Fruit fly (Drosophila melanogaster) whole organism, adult: ENCODE measurements around the gene Cortactin.

ENCODE experiments used
- CG11617 ChIP-seq: fragments of 200-800 bp; sonication (Bioruptor generic); optimal IDR thresholded peaks from 2 replicates; lab custom pipeline; 2017; ENCODE audit warnings: mild to moderate bottlenecking, missing biosample characterization, missing genetic modification reagents, missing genetic modification characterization
- CG12768 ChIP-seq: fragments of 200-800 bp; sonication (Bioruptor generic); optimal IDR thresholded peaks from 2 replicates; lab custom pipeline; 2017; ENCODE audit warnings: missing biosample characterization, missing genetic modification characterization, mild to moderate bottlenecking, moderate library complexity, missing genetic modification reagents
- CG14711 ChIP-seq: fragments of 200-800 bp; sonication (Bioruptor generic); optimal IDR thresholded peaks from 2 replicates; lab custom pipeline; 2018; ENCODE audit warnings: missing biosample characterization, mild to moderate bottlenecking, missing genetic modification characterization, moderate library complexity
- CG1620 ChIP-seq: fragments of 200-800 bp; sonication (Bioruptor generic); optimal IDR thresholded peaks from 2 replicates; lab custom pipeline; 2016; ENCODE audit warnings: missing biosample characterization, missing genetic modification characterization
- CG33017 ChIP-seq: fragments of 200-800 bp; sonication (Bioruptor generic); optimal IDR thresholded peaks from 2 replicates; lab custom pipeline; 2018; ENCODE audit warnings: missing biosample characterization, mild to moderate bottlenecking, missing genetic modification characterization, moderate library complexity
- CG5204 ChIP-seq: fragments of 200-800 bp; sonication (Bioruptor generic); optimal IDR thresholded peaks from 2 replicates; lab custom pipeline; 2016; ENCODE audit warnings: missing biosample characterization, missing genetic modification characterization
- CG7045 ChIP-seq: fragments of 200-800 bp; sonication (Bioruptor generic); optimal IDR thresholded peaks from 2 replicates; lab custom pipeline; 2017; ENCODE audit warnings: missing biosample characterization, mild to moderate bottlenecking, missing genetic modification characterization
- CG7101 ChIP-seq: fragments of 200-800 bp; sonication (Bioruptor generic); optimal IDR thresholded peaks from 2 replicates; lab custom pipeline; 2018; ENCODE audit warnings: missing biosample characterization, mild to moderate bottlenecking, missing genetic modification characterization, moderate library complexity
- Clk ChIP-seq: fragments of 200-800 bp; sonication (Bioruptor generic); optimal IDR thresholded peaks from 2 replicates; lab custom pipeline; 2017; ENCODE audit warnings: missing biosample characterization, missing genetic modification characterization
- Crg-1 ChIP-seq: fragments of 200-800 bp; sonication (Bioruptor generic); optimal IDR thresholded peaks from 2 replicates; lab custom pipeline; 2016; ENCODE audit warnings: missing biosample characterization, missing genetic modification characterization
- Hr96 ChIP-seq: fragments of 200-800 bp; sonication (Bioruptor generic); optimal IDR thresholded peaks from 2 replicates; lab custom pipeline; 2016; ENCODE audit warnings: missing biosample characterization, missing genetic modification characterization
- Mnt ChIP-seq: fragments of 200-800 bp; sonication (Bioruptor generic); optimal IDR thresholded peaks from 2 replicates; lab custom pipeline; 2016; ENCODE audit warnings: missing biosample characterization, mild to moderate bottlenecking, missing genetic modification characterization
- bab1 ChIP-seq: fragments of 200-800 bp; sonication (Bioruptor generic); optimal IDR thresholded peaks from 3 replicates; lab custom pipeline; 2019; ENCODE audit warnings: missing biosample characterization, mild to moderate bottlenecking, missing genetic modification characterization, moderate library complexity
- cic ChIP-seq: fragments of 200-800 bp; sonication (Bioruptor generic); optimal IDR thresholded peaks from 2 replicates; lab custom pipeline; 2017; ENCODE audit warnings: missing biosample characterization, mild to moderate bottlenecking, missing genetic modification characterization, moderate library complexity
- cnc ChIP-seq, 2 experiments: fragments of >200 bp; optimal IDR thresholded peaks; 2 replicates each; lab custom pipeline; 2017
- kay ChIP-seq: fragments of 200-800 bp; sonication (Bioruptor generic); peaks from one replicate; lab custom pipeline; 2016; ENCODE audit warnings: missing biosample characterization, missing genetic modification characterization, borderline replicate concordance
- ovo ChIP-seq: fragments of 200-800 bp; sonication (Bioruptor generic); optimal IDR thresholded peaks from 2 replicates; lab custom pipeline; 2016; ENCODE audit warnings: missing biosample characterization, missing genetic modification characterization
- pad ChIP-seq: fragments of 200-800 bp; sonication (Bioruptor generic); optimal IDR thresholded peaks from 3 replicates; lab custom pipeline; 2017; ENCODE audit warnings: missing biosample characterization, missing genetic modification characterization, mild to moderate bottlenecking, moderate library complexity, missing genetic modification reagents
- tj ChIP-seq: fragments of 200-800 bp; sonication (Bioruptor generic); optimal IDR thresholded peaks from 3 replicates; lab custom pipeline; 2017; ENCODE audit warnings: missing biosample characterization, mild to moderate bottlenecking, missing genetic modification characterization, moderate library complexity
- toe ChIP-seq: fragments of 200-800 bp; sonication (Bioruptor generic); optimal IDR thresholded peaks from 2 replicates; lab custom pipeline; 2016; ENCODE audit warnings: missing biosample characterization, missing genetic modification characterization

The Cortactin gene

DNA sequence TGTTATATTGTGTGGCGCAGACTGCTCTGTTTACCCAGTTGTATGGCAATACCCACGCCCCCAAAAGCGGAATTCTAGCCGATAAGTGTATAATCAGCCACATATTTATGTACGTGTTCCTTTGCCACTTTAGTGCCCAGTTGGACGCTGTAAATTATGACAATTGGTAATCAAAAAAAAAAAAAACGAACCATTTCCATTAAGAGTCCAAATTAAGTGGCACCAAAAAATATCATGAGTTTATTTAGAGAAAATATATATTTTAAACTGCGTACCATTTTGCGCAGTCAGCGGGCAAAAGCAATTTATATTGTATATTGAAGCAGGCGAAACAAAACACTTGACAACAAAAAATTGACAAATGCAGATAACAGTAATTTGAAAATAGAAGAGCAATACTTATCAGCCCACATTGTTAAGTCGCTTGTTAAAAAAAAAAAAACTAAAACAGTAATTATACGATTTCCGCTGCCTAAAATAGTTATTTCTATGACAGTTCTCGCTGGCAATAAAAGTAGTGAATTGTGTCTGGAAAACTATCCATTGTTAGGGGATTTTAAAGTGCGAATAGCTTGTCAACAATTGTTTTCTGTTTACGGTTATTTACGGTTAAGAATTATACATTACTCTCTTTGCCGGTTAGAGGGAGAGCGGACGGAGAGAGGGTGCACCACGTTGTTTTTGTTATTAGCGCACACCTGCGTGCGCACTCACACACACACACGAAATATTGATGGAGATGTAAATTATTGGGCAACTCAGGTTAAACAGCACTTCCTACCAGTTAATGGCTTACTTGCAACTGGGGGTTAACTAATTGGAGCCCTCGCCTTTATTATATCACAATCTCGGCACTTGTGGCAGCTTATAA, 4.5 kb downstream of the Cortactin start:
- TF ChIP-seq CG7045 (GFP tag; lab: Kevin White, UChicago): no peak

DNA sequence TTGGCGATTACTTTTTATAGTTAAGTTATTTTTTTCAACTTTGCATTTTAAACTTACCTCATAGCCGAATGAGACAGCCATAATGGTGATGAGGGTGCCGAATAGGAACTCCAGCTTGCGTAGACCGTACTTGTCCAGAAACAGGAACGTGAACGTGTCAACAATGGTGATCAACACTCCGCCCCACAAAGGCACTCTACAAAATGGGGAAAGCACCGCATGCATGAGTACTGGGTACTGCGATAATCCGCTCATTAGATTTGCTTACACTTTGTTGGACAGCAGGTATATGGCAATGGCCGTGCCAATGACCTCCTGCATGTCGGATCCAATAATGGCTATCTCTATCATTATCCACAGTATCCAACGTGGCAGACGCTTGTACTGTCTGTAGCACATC, 6.8 kb downstream of the Cortactin start:
- TF ChIP-seq cnc (optimal IDR thresholded peaks at IDR 0.05; lab: Kevin White, UChicago) (no peak), CG14711 (tag; lab: Kevin White, UChicago) (no peak), toe (no peak), Crg-1 (GFP tag; lab: Kevin White, UChicago) (no peak), CG5204 (GFP tag; lab: Kevin White, UChicago) (no peak), CG12768 (no peak), cic (no peak), CG7045 (GFP tag; lab: Kevin White, UChicago) (no peak), CG11617 (no peak), Hr96 (no peak), pad (no peak), bab1 (GFP tag; lab: Kevin White, UChicago) (no peak), tj (no peak), Clk (GFP tag; lab: Kevin White, UChicago) (no peak), ovo (GFP tag; lab: Kevin White, UChicago) (no peak), CG1620 (GFP tag; lab: Kevin White, UChicago) (no peak)

DNA sequence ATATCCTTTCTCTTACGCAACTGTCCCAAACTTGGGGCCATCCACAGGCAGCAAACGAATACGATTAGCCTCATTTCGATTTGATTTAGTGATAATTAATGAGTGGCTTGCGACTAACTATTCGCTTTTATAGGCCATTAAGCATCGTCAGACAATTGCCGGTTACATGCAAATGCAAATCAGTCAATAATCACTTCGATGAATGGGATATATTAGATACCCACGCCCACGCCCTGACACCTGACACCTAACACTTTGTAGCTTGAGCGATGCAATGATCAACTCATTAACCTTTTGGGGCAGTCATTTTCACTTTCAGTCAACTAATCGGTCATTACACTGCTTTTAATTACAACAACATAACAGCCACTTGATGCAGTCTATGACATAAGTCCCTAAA, 13.4 kb downstream of the Cortactin start, which contains the start of gene Jhbp15:
TSS of gene Jhbp15 (minus strand) at position 101 of the 400 bp plus-strand sequence.
- TF ChIP-seq CG14711 (tag; lab: Kevin White, UChicago): no peak
- no peak for TF ChIP-seq CG7045 (GFP tag; lab: Kevin White, UChicago)
- TF ChIP-seq CG11617: no peak
- no peak for TF ChIP-seq Hr96
- TF ChIP-seq tj: no peak
- no peak for TF ChIP-seq Clk (GFP tag; lab: Kevin White, UChicago)
- no peak for TF ChIP-seq Mnt (GFP tag; lab: Kevin White, UChicago)
- no peak for TF ChIP-seq pad
- TF ChIP-seq CG33017 (tag; lab: Kevin White, UChicago): no peak
- no peak for TF ChIP-seq Crg-1 (GFP tag; lab: Kevin White, UChicago)

DNA sequence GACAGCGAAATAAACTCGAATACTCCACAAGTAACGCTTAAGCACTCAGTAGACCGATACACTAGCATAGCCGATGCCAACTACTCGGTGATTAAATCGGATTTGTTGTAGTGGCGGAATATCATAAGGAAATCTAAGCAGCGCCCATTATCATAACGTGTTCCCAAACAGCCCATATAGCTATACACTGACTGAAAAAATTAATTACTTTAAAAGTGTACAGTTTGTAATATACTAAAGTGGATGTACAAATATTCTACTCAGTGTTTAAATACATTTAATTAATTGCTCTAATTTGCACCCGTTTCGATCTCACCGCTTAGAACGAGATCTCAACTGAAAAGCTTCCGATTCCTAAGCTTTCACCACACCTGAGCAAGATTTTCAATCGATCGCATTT, 15.5 kb downstream of the Cortactin start, which contains the start of gene CG7079:
TSS of gene CG7079 (minus strand) at position 101 of the 400 bp plus-strand sequence.
- TF ChIP-seq CG11617 (no peak), toe (no peak), ovo (GFP tag; lab: Kevin White, UChicago) (no peak), cic (no peak), tj (no peak), bab1 (GFP tag; lab: Kevin White, UChicago) (no peak), CG33017 (tag; lab: Kevin White, UChicago) (no peak), CG5204 (GFP tag; lab: Kevin White, UChicago) (no peak), Crg-1 (GFP tag; lab: Kevin White, UChicago) (no peak), cnc (optimal IDR thresholded peaks at IDR 0.05; lab: Kevin White, UChicago) (no peak), kay (GFP tag; lab: Kevin White, UChicago) (no peak), Clk (GFP tag; lab: Kevin White, UChicago) (no peak), CG1620 (GFP tag; lab: Kevin White, UChicago) (no peak), CG7045 (GFP tag; lab: Kevin White, UChicago) (no peak), pad (no peak), CG12768 (no peak), Hr96 (no peak), CG14711 (tag; lab: Kevin White, UChicago) (no peak), Mnt (GFP tag; lab: Kevin White, UChicago) (no peak)

DNA sequence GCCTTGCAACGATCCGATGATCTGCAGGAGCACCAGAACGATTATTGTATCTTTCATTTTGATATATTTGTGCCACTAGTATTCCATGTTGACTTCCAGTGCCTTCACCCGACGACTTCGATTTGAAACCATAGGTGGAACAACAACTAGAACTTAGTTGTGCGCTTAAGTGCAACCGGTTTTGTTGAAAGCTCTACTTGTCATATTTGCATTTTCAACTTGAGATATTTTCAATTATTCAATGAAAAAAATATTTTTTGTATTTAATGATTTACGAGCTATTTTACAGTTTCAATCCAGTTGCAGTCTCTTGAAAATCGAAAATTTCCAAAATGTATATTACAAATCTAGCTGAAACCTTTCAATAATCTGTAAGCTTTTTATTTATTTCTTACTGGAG, 17.3 kb downstream of the Cortactin start, which contains the start of gene CG31207:
TSS of gene CG31207 (minus strand) at position 101 of the 400 bp plus-strand sequence.
- TF ChIP-seq Hr96: no peak
- TF ChIP-seq CG7045 (GFP tag; lab: Kevin White, UChicago): no peak
- TF ChIP-seq CG14711 (tag; lab: Kevin White, UChicago): no peak
- TF ChIP-seq Crg-1 (GFP tag; lab: Kevin White, UChicago): no peak
- TF ChIP-seq CG33017 (tag; lab: Kevin White, UChicago): no peak
- no peak for TF ChIP-seq cic
- TF ChIP-seq CG7101 (tag; lab: Kevin White, UChicago): no peak
- TF ChIP-seq kay (GFP tag; lab: Kevin White, UChicago): no peak
- TF ChIP-seq CG5204 (GFP tag; lab: Kevin White, UChicago): no peak
- no peak for TF ChIP-seq CG11617
- TF ChIP-seq cnc (optimal IDR thresholded peaks at IDR 0.05; lab: Kevin White, UChicago): no peak
- TF ChIP-seq ovo (GFP tag; lab: Kevin White, UChicago): no peak
- no peak for TF ChIP-seq pad
- no peak for TF ChIP-seq toe
- TF ChIP-seq bab1 (GFP tag; lab: Kevin White, UChicago): no peak
- TF ChIP-seq Clk (GFP tag; lab: Kevin White, UChicago): no peak
- no peak for TF ChIP-seq CG12768
- no peak for TF ChIP-seq tj
- no peak for TF ChIP-seq CG1620 (GFP tag; lab: Kevin White, UChicago)
- TF ChIP-seq Mnt (GFP tag; lab: Kevin White, UChicago): no peak

DNA sequence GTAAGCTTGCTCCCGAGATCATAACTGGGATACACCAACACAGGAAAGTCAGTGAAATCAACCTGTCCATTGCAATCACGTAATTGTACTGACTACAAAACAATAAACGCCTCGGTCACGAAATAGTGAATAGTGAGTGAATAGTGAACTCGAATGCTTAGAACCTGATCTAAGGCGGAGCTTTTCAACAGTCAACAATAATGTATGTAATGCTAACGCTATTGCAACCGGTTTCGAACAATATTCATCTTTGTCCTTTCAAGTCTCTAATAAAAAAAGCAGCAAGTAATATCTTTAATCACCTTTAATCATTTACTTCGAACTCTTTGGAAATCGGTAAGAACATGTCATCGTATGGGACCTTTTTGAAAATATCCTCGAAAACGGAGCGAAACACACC, 18.5 kb downstream of the Cortactin start, which contains the start of gene CG31189:
TSS of gene CG31189 (minus strand) at position 101 of the 400 bp plus-strand sequence.
- no peak for TF ChIP-seq Crg-1 (GFP tag; lab: Kevin White, UChicago)
- no peak for TF ChIP-seq tj
- no peak for TF ChIP-seq Clk (GFP tag; lab: Kevin White, UChicago)
- TF ChIP-seq cic: no peak
- no peak for TF ChIP-seq Hr96
- TF ChIP-seq CG33017 (tag; lab: Kevin White, UChicago): no peak
- TF ChIP-seq CG7045 (GFP tag; lab: Kevin White, UChicago): no peak
- no peak for TF ChIP-seq toe
- no peak for TF ChIP-seq Mnt (GFP tag; lab: Kevin White, UChicago)
- no peak for TF ChIP-seq CG5204 (GFP tag; lab: Kevin White, UChicago)
- no peak for TF ChIP-seq CG12768
- TF ChIP-seq CG7101 (tag; lab: Kevin White, UChicago): no peak
- no peak for TF ChIP-seq cnc (optimal IDR thresholded peaks at IDR 0.05; lab: Kevin White, UChicago)
- TF ChIP-seq CG1620 (GFP tag; lab: Kevin White, UChicago): no peak
- no peak for TF ChIP-seq bab1 (GFP tag; lab: Kevin White, UChicago)
- TF ChIP-seq kay (GFP tag; lab: Kevin White, UChicago): no peak
